Worm (Caenorhabditis elegans) whole organism, L4 larva: Measurements from ENCODE around the gene apn-1.

Experiments used
- T20F7.1 ChIP-seq: fragments of 200-800 bp; sonication (Bioruptor generic); optimal IDR thresholded peaks from 2 replicates; lab custom pipeline; 2018; ENCODE audit warnings: mild to moderate bottlenecking, missing genetic modification characterization, missing compliant biosample characterization
- T26A8.4 ChIP-seq: fragments of 200-800 bp; sonication (Bioruptor generic); IDR thresholded peaks from 2 replicates; pipeline ENCODE4 v1.3.6; 2022; ENCODE audit warnings: missing genetic modification characterization, missing compliant biosample characterization
- Y75B8A.6 ChIP-seq: fragments of 200-800 bp; sonication (Bioruptor generic); IDR thresholded peaks from 2 replicates; pipeline ENCODE4 v1.3.6; 2022; ENCODE audit warnings: missing genetic modification reagents, missing genetic modification characterization, missing compliant biosample characterization
- ZK546.5 ChIP-seq, 2 experiments: sonication (generic microtip); optimal IDR thresholded peaks; 2 replicates each; lab custom pipeline; 2017; ENCODE audit warnings: missing biosample characterization in 2 of 2, missing genetic modification characterization in 2 of 2
- aha-1 ChIP-seq: fragments of 150-350 bp; peaks from one replicate; lab custom pipeline; 2014; ENCODE audit warnings: missing biosample characterization, missing genetic modification characterization
- ama-1 ChIP-seq: fragments of 150-350 bp; optimal IDR thresholded peaks from 2 replicates; lab custom pipeline; 2014; ENCODE audit warnings: inconsistent platforms, mixed read lengths
- arid-1 ChIP-seq: fragments of 200-800 bp; sonication (Bioruptor generic); conservative IDR thresholded peaks from 2 replicates; pipeline ENCODE4 v1.3.6; 2022; ENCODE audit warnings: missing genetic modification reagents, missing genetic modification characterization, missing compliant biosample characterization
- ceh-20 ChIP-seq: fragments of 200-800 bp; sonication (Bioruptor generic); IDR thresholded peaks from 2 replicates; pipeline ENCODE4 v1.3.6; 2022; ENCODE audit warnings: missing genetic modification reagents, missing genetic modification characterization, missing compliant biosample characterization
- ceh-62 ChIP-seq: sonication (generic microtip); optimal IDR thresholded peaks from 2 replicates; lab custom pipeline; 2017; ENCODE audit warnings: missing biosample characterization, missing genetic modification characterization
- ctbp-1 ChIP-seq: fragments of 200-800 bp; sonication (Bioruptor generic); IDR thresholded peaks from 2 replicates; pipeline ENCODE4 v1.3.6; 2022; ENCODE audit warnings: missing genetic modification reagents, missing genetic modification characterization, missing compliant biosample characterization
- daf-16 ChIP-seq, 3 experiments: sonication (generic microtip); optimal IDR thresholded peaks; 2 replicates each; lab custom pipeline; 2016 to 2017; ENCODE audit warnings: missing genetic modification characterization in 3 of 3, missing genetic modification reagents in 3 of 3, mild to moderate bottlenecking in 2 of 3, missing compliant biosample characterization in 2 of 3, missing biosample characterization in 1 of 3, moderate library complexity in 1 of 3
- daf-19 ChIP-seq: fragments of 200-800 bp; sonication (Bioruptor generic); conservative IDR thresholded peaks from 2 replicates; pipeline ENCODE4 v1.3.6; 2022; ENCODE audit warnings: missing genetic modification characterization, missing compliant biosample characterization
- dmd-6 ChIP-seq: fragments of 200-800 bp; sonication (Bioruptor generic); IDR thresholded peaks from 2 replicates; pipeline ENCODE4 v1.3.6; 2022; ENCODE audit warnings: missing genetic modification reagents, missing genetic modification characterization, missing compliant biosample characterization
- hif-1 ChIP-seq, 2 experiments: sonication (generic microtip); optimal IDR thresholded peaks; 2 replicates each; lab custom pipeline; 2016 to 2017; ENCODE audit warnings: missing compliant biosample characterization in 2 of 2, missing genetic modification characterization in 2 of 2, missing genetic modification reagents in 2 of 2, missing genotype in 2 of 2, mild to moderate bottlenecking in 1 of 2
- hlh-11 ChIP-seq: fragments of 200-800 bp; sonication (Bioruptor generic); optimal IDR thresholded peaks from 2 replicates; lab custom pipeline; 2018; ENCODE audit warnings: mild to moderate bottlenecking, missing genetic modification characterization, missing compliant biosample characterization
- hlh-30 ChIP-seq: sonication (generic microtip); optimal IDR thresholded peaks from 2 replicates; lab custom pipeline; 2017; ENCODE audit warnings: antibody characterized with exemption, mild to moderate bottlenecking, missing genetic modification characterization, missing compliant biosample characterization; ENCODE audit not compliant: insufficient read depth
- hmg-1.1 ChIP-seq: fragments of 200-800 bp; sonication (Bioruptor generic); IDR thresholded peaks from 2 replicates; pipeline ENCODE4 v1.3.6; 2022; ENCODE audit warnings: missing genetic modification reagents, missing genetic modification characterization, missing compliant biosample characterization
- jun-1 ChIP-seq: fragments of 150-350 bp; optimal IDR thresholded peaks from 2 replicates; lab custom pipeline; 2014; ENCODE audit warnings: missing biosample characterization, missing genetic modification reagents, missing genetic modification characterization
- lin-15B ChIP-seq: fragments of 150-350 bp; sonication (generic microtip); optimal IDR thresholded peaks from 3 replicates; lab custom pipeline; 2014; ENCODE audit warnings: missing biosample characterization, missing genetic modification characterization
- lin-38 ChIP-seq: fragments of 200-800 bp; sonication (Bioruptor generic); IDR thresholded peaks from 2 replicates; pipeline ENCODE4 v1.3.6; 2022; ENCODE audit warnings: missing genetic modification reagents, missing genetic modification characterization, missing compliant biosample characterization
- lin-39 ChIP-seq: fragments of 150-350 bp; optimal IDR thresholded peaks from 2 replicates; lab custom pipeline; 2014; ENCODE audit warnings: missing biosample characterization, missing genetic modification reagents, missing genetic modification characterization
- lir-3 ChIP-seq: sonication (generic microtip); optimal IDR thresholded peaks from 2 replicates; lab custom pipeline; 2016; ENCODE audit warnings: mild to moderate bottlenecking, missing genetic modification characterization, missing compliant biosample characterization
- lsy-2 ChIP-seq, 2 experiments: fragments of 150-350 bp in 1 of 2; sonication (generic microtip) in 1 of 2; optimal IDR thresholded peaks; 2 replicates each; lab custom pipeline; 2014 to 2017; ENCODE audit warnings: missing biosample characterization in 2 of 2, missing genetic modification characterization in 2 of 2
- madf-5 ChIP-seq, 2 experiments: fragments of 200-800 bp; sonication (Bioruptor generic); IDR thresholded peaks; 2 replicates each; pipeline ENCODE4 v1.3.6; 2022; ENCODE audit warnings: missing compliant biosample characterization in 2 of 2, missing genetic modification characterization in 2 of 2
- mdl-1 ChIP-seq, 2 experiments: fragments of 150-350 bp in 1 of 2; sonication (generic microtip) in 1 of 2; optimal IDR thresholded peaks; 2 replicates each; lab custom pipeline; 2014 to 2017; ENCODE audit warnings: missing biosample characterization in 2 of 2, missing genetic modification characterization in 2 of 2
- mdt-29 ChIP-seq: fragments of 200-800 bp; sonication (Bioruptor generic); IDR thresholded peaks from 2 replicates; pipeline ENCODE4 v1.3.6; 2022; ENCODE audit warnings: missing genetic modification reagents, missing genetic modification characterization, missing compliant biosample characterization
- mep-1 ChIP-seq: fragments of 150-350 bp; sonication (generic microtip); optimal IDR thresholded peaks from 3 replicates; lab custom pipeline; 2014; ENCODE audit warnings: missing biosample characterization, missing genetic modification characterization
- mxl-2 ChIP-seq: fragments of 200-800 bp; sonication (Bioruptor generic); conservative IDR thresholded peaks from 2 replicates; pipeline ENCODE4 v1.3.6; 2022; ENCODE audit warnings: missing genetic modification reagents, missing genetic modification characterization, missing compliant biosample characterization
- mxl-3 ChIP-seq: fragments of 200-800 bp; sonication (Bioruptor generic); optimal IDR thresholded peaks from 2 replicates; lab custom pipeline; 2018; ENCODE audit warnings: mild to moderate bottlenecking, missing genetic modification characterization, missing compliant biosample characterization
- nhr-11 ChIP-seq: fragments of 150-350 bp; optimal IDR thresholded peaks from 2 replicates; lab custom pipeline; 2014; ENCODE audit warnings: missing biosample characterization, missing genetic modification characterization
- nhr-28 ChIP-seq: fragments of 150-350 bp; optimal IDR thresholded peaks from 2 replicates; lab custom pipeline; 2014; ENCODE audit warnings: missing biosample characterization, missing genetic modification characterization
- nhr-48 ChIP-seq: sonication (generic microtip); optimal IDR thresholded peaks from 2 replicates; lab custom pipeline; 2016; ENCODE audit warnings: mild to moderate bottlenecking, missing genetic modification characterization, missing compliant biosample characterization
- pqm-1 ChIP-seq: sonication (generic microtip); optimal IDR thresholded peaks from 2 replicates; lab custom pipeline; 2017; ENCODE audit warnings: missing biosample characterization, missing genetic modification characterization
- rbr-2 ChIP-seq: sonication (generic microtip); optimal IDR thresholded peaks from 2 replicates; lab custom pipeline; 2016; ENCODE audit warnings: missing genotype, missing genetic modification characterization, missing compliant biosample characterization
- skn-1 ChIP-seq: fragments of 150-350 bp; optimal IDR thresholded peaks from 2 replicates; lab custom pipeline; 2014; ENCODE audit warnings: missing biosample characterization, missing genetic modification characterization
- snpc-1.2 ChIP-seq: fragments of 200-800 bp; sonication (Bioruptor generic); IDR thresholded peaks from 2 replicates; pipeline ENCODE4 v1.3.6; 2022; ENCODE audit warnings: missing genetic modification reagents, missing genetic modification characterization, missing compliant biosample characterization
- unc-62 ChIP-seq, 3 experiments: fragments of 150-350 bp in 1 of 3; sonication (generic microtip); optimal IDR thresholded peaks in 2 of 3; peaks in 1 of 3; 1 replicate in 1 of 3; 2 replicates in 2 of 3; lab custom pipeline; 2014 to 2017; ENCODE audit warnings: missing biosample characterization in 3 of 3, missing genetic modification characterization in 3 of 3, missing genetic modification reagents in 3 of 3, missing genotype in 1 of 3
- zag-1 ChIP-seq: fragments of 150-350 bp; optimal IDR thresholded peaks from 2 replicates; lab custom pipeline; 2014; ENCODE audit warnings: missing biosample characterization, missing genetic modification characterization
- zip-2 ChIP-seq: fragments of 150-350 bp; optimal IDR thresholded peaks from 2 replicates; lab custom pipeline; 2014; ENCODE audit warnings: missing biosample characterization, missing genetic modification characterization
- ztf-11 ChIP-seq: fragments of 150-350 bp; optimal IDR thresholded peaks from 2 replicates; lab custom pipeline; 2014; ENCODE audit warnings: missing biosample characterization, missing genetic modification characterization

apn-1 gene

DNA sequence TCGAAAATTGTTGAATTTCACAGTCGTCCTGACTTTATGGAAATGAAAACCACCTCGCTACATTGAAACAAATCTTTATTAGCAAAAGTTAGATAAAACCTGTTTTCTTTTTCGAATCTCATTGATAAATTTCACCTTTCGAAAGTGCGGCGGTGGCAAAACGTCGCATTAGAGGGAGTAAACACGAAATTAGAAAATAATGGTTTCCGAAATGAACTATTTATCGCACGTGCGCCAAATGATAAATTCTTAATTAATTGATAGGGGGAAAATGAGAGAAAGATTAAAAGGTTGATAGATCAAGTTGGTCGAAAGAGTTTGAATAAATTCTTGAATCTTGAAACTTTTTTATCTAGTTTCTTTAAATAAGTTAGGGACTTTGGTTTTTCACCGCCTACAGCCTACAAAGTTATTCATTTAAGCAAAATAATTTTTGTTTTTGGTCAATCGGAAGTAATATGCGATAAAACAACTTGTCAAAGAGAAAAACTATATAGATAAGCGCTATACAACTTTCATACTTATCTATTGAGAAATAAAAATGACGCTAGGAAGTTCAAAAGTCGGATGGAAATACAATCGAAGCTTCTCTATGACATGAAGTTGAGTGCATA, 23.8 kb downstream of the apn-1 start (continued):
- TF ChIP-seq unc-62 (GFP tag; optimal IDR thresholded peaks at IDR 0.05 in 1 of 2; lab: Kevin White, UChicago) = no peak
- TF ChIP-seq unc-62 (tag; optimal IDR thresholded peaks at IDR 0.05; lab: Kevin White, UChicago) = no peak
- TF ChIP-seq lin-38 = no peak
- no peak for TF ChIP-seq zip-2 (tag; lab: Kevin White, UChicago)
- no peak for TF ChIP-seq lin-15B (tag; lab: Kevin White, UChicago)
- TF ChIP-seq hlh-11 = peak; percentile 22
- no peak for TF ChIP-seq mxl-2
- no peak for TF ChIP-seq hif-1 (tag; optimal IDR thresholded peaks at IDR 0.05; lab: Kevin White, UChicago)
- TF ChIP-seq lin-39 = no peak

DNA sequence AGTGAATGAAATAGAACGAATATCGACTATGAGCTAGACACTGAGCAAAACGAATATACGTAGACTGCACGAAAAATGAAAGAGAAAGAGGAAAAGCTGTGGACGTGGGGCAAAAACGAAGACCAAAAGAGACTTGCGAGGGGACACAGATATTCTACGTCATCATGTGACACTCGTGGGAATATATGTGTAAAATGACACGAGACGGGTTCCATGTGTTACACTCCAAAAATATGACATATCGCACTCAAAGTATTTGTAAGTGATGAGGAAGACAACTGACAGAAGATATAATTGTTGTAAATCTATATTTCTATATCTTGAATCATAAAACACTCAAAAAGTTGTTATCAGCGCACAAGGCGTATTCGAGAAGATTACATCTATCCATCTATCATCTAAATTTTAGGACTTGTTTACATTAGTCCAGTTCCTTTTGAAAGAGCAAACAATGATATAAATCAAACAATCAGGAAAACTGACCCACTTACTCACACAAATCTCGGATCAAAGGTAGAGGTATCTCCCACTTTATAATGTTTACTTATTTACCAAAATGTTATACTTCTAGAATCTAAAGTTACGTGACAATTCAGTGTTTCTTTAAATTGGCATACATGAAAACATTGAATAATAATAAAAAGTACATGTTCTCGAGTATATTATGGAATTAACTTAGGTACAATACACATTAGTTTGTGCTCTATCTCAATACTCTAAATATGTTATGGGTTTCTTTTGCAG, 24.6 kb downstream of the apn-1 start:
- 0 out of 2 replicates have a peak, but pooled peaks have one; percentile 18 for TF ChIP-seq dmd-6 (GFP tag; lab: Robert Waterston, UW)
- TF ChIP-seq nhr-48 = peak; percentile 81
- 0 out of 2 replicates have a peak, but pooled peaks have one; percentile 23 for TF ChIP-seq T26A8.4 (GFP tag; lab: Robert Waterston, UW)
- TF ChIP-seq mep-1 (tag; lab: Kevin White, UChicago) = peak; percentile 57
- TF ChIP-seq nhr-28 = peak; percentile 16
- peak; percentile 74; the same call in 1 of the 2 replicates for TF ChIP-seq ceh-20 (GFP tag; lab: Robert Waterston, UW)
- no peak for TF ChIP-seq Y75B8A.6 (GFP tag; lab: Robert Waterston, UW)
- peak; percentile 58; the same call in 1 of the 2 replicates for TF ChIP-seq hmg-1.1 (GFP tag; lab: Robert Waterston, UW)
- TF ChIP-seq ceh-62 (tag; lab: Kevin White, UChicago) = no peak
- peak; percentile 94 for TF ChIP-seq hlh-30 (tag; lab: Kevin White, UChicago)
- peak in 1 of 2 experiments; percentile 66 for TF ChIP-seq lsy-2 (tag; optimal IDR thresholded peaks at IDR 0.05; lab: Kevin White, UChicago)
- TF ChIP-seq madf-5 (GFP tag; IDR thresholded peaks at IDR 0.05; lab: Robert Waterston, UW) = no peak
- TF ChIP-seq skn-1 (tag; lab: Kevin White, UChicago) = no peak
- TF ChIP-seq lin-38 = 0 out of 2 replicates have a peak, but pooled peaks have one; percentile 28
- no peak for TF ChIP-seq pqm-1 (tag; lab: Kevin White, UChicago)
- TF ChIP-seq zag-1 = no peak
- peak; percentile 53 for TF ChIP-seq hlh-11
- no peak for TF ChIP-seq lir-3
- TF ChIP-seq rbr-2 (tag; lab: Kevin White, UChicago) = peak; percentile 38
- peak; percentile 24 to 67 for TF ChIP-seq mdl-1 (tag; optimal IDR thresholded peaks at IDR 0.05; lab: Kevin White, UChicago)
- no peak for TF ChIP-seq T20F7.1
- no peak for TF ChIP-seq daf-19 (GFP tag; lab: Robert Waterston, UW)
- peak; percentile 69 for TF ChIP-seq mxl-3 (GFP tag; lab: Kevin White, UChicago)
- TF ChIP-seq ZK546.5 (tag; optimal IDR thresholded peaks at IDR 0.05; lab: Kevin White, UChicago) = no peak
- TF ChIP-seq arid-1 = no peak
- no peak for TF ChIP-seq ama-1 (lab: Kevin White, UChicago)
- no peak for TF ChIP-seq ztf-11
- TF ChIP-seq ctbp-1 (GFP tag; lab: Robert Waterston, UW) = peak; percentile 73; the same call in 1 of the 2 replicates
- no peak for TF ChIP-seq jun-1 (tag; lab: Kevin White, UChicago)
- TF ChIP-seq lin-15B (tag; lab: Kevin White, UChicago) = no peak
- peak in 1 of 2 experiments; percentile 63 for TF ChIP-seq daf-16 (GFP tag; optimal IDR thresholded peaks at IDR 0.05; lab: Kevin White, UChicago)
- TF ChIP-seq daf-16 (tag; optimal IDR thresholded peaks at IDR 0.05; lab: Kevin White, UChicago) = no peak
- no peak for TF ChIP-seq snpc-1.2 (GFP tag; lab: Robert Waterston, UW)
- TF ChIP-seq hif-1 (tag; optimal IDR thresholded peaks at IDR 0.05; lab: Kevin White, UChicago) = peak in 1 of 2 experiments; percentile 41
- no peak for TF ChIP-seq mdt-29 (GFP tag; lab: Robert Waterston, UW)
- TF ChIP-seq unc-62 (GFP tag; optimal IDR thresholded peaks at IDR 0.05 in 1 of 2; lab: Kevin White, UChicago) = peak in 1 of 2 experiments; percentile 99
- no peak for TF ChIP-seq unc-62 (tag; optimal IDR thresholded peaks at IDR 0.05; lab: Kevin White, UChicago)
- peak; percentile 96 for TF ChIP-seq aha-1 (tag; lab: Kevin White, UChicago)
- TF ChIP-seq nhr-11 (tag; lab: Kevin White, UChicago) = peak; percentile 54
